Worm (Caenorhabditis elegans) whole organism, young adult: ENCODE data around the gene C02D5.2.

Source experiments
- C06A6.2 ChIP-seq: fragments of 200-800 bp; sonication (Bioruptor generic); conservative IDR thresholded peaks from 2 replicates; pipeline ENCODE4 v1.3.6; 2022; ENCODE audit warnings: missing genetic modification characterization, missing compliant biosample characterization
- F39B2.1 ChIP-seq: fragments of 200-800 bp; sonication (Bioruptor generic); IDR thresholded peaks from 2 replicates; pipeline ENCODE4 v1.3.6; 2022; ENCODE audit warnings: missing genetic modification reagents, missing genetic modification characterization, missing compliant biosample characterization
- Y95B8A.8 ChIP-seq: fragments of 200-800 bp; sonication (Bioruptor generic); IDR thresholded peaks from 2 replicates; pipeline ENCODE4 v1.3.6; 2022; ENCODE audit warnings: missing genetic modification reagents, missing genetic modification characterization, missing compliant biosample characterization
- chd-7 ChIP-seq: sonication (generic microtip); optimal IDR thresholded peaks from 2 replicates; lab custom pipeline; 2016; ENCODE audit warnings: mild to moderate bottlenecking, missing genetic modification characterization, moderate library complexity, missing compliant biosample characterization
- dpl-1 ChIP-seq: fragments of 150-350 bp; optimal IDR thresholded peaks from 2 replicates; lab custom pipeline; 2014; ENCODE audit warnings: missing biosample characterization, missing genetic modification reagents, missing genetic modification characterization
- efl-1 ChIP-seq: fragments of 150-350 bp; optimal IDR thresholded peaks from 2 replicates; lab custom pipeline; 2014; ENCODE audit warnings: missing biosample characterization, missing genetic modification reagents, missing genetic modification characterization
- ets-4 ChIP-seq: fragments of 200-800 bp; sonication (Bioruptor generic); optimal IDR thresholded peaks from 2 replicates; lab custom pipeline; 2018; ENCODE audit warnings: mild to moderate bottlenecking, missing genetic modification characterization, missing compliant biosample characterization
- nhr-27 ChIP-seq: fragments of 200-800 bp; sonication (Bioruptor generic); optimal IDR thresholded peaks from 2 replicates; lab custom pipeline; 2018; ENCODE audit warnings: mild to moderate bottlenecking, missing genetic modification characterization, moderate library complexity, missing compliant biosample characterization
- nhr-80 ChIP-seq: sonication (generic microtip); optimal IDR thresholded peaks from 2 replicates; lab custom pipeline; 2016; ENCODE audit warnings: missing genetic modification characterization, missing compliant biosample characterization
- nhr-90 ChIP-seq: sonication (generic microtip); optimal IDR thresholded peaks from 2 replicates; lab custom pipeline; 2016; ENCODE audit warnings: missing genotype, mild to moderate bottlenecking, missing genetic modification characterization, missing compliant biosample characterization
- pha-4 ChIP-seq: fragments of 150-350 bp; sonication (generic microtip); optimal IDR thresholded peaks from 2 replicates; lab custom pipeline; 2014; ENCODE audit warnings: missing biosample characterization, missing genetic modification reagents, missing genetic modification characterization
- ztf-28 ChIP-seq: fragments of 200-800 bp; sonication (Bioruptor generic); IDR thresholded peaks from 2 replicates; pipeline ENCODE4 v1.3.6; 2022; ENCODE audit warnings: missing genetic modification reagents, missing genetic modification characterization, missing compliant biosample characterization

- no peak for TF ChIP-seq nhr-90 (tag; lab: Kevin White, UChicago)
- no peak for TF ChIP-seq nhr-27 (tag; lab: Kevin White, UChicago)
- TF ChIP-seq pha-4 (tag; lab: Kevin White, UChicago), result no peak
- no peak for TF ChIP-seq ztf-28 (GFP tag; lab: Robert Waterston, UW)
- TF ChIP-seq dpl-1 (GFP tag; lab: Kevin White, UChicago), result no peak
- no peak for TF ChIP-seq C06A6.2 (GFP tag; lab: Robert Waterston, UW)
- TF ChIP-seq nhr-80, result no peak
- TF ChIP-seq ets-4 (GFP tag; lab: Kevin White, UChicago), result no peak
- no peak for TF ChIP-seq Y95B8A.8 (GFP tag; lab: Robert Waterston, UW)
- no peak for TF ChIP-seq efl-1
- no peak for TF ChIP-seq chd-7 (tag; lab: Kevin White, UChicago)
- no peak for TF ChIP-seq F39B2.1 (GFP tag; lab: Robert Waterston, UW)
Measured at ce11 chrIII:8520589-8520988, 36.5 kb upstream of the C02D5.2 start.
